Fruit fly (Drosophila melanogaster) Kc167 (cell line): ENCODE results near the gene Prx1.

Experiments used
- Sin3A ChIP-seq: fragments of >200 bp; optimal IDR thresholded peaks from 2 replicates; lab custom pipeline; 2018; ENCODE audit warnings: missing external identifiers
- h ChIP-seq: fragments of >200 bp; optimal IDR thresholded peaks from 3 replicates; lab custom pipeline; 2018; ENCODE audit warnings: missing external identifiers
- insv ChIP-seq: fragments of >200 bp; optimal IDR thresholded peaks from 3 replicates; lab custom pipeline; 2018; ENCODE audit warnings: missing external identifiers
- psq ChIP-seq: fragments of >200 bp; optimal IDR thresholded peaks from 2 replicates; lab custom pipeline; 2017; ENCODE audit warnings: missing external identifiers

dm6 chr3L:15174086-15174485, 33.6 kb upstream of the Prx1 start:
- no peak for TF ChIP-seq insv (lab: Kevin White, UChicago)
- TF ChIP-seq h (lab: Kevin White, UChicago), result no peak
- TF ChIP-seq Sin3A (lab: Kevin White, UChicago), result no peak
- no peak for TF ChIP-seq psq
